Fruit fly (Drosophila melanogaster): Measurements from ENCODE around the gene CG17746.

Gene CG17746

dm6 chr3L:3204348-3204747 lies 35.0 kb downstream of the CG17746 start, which contains the start of gene CG33159:
TSS of gene CG33159 (minus strand) at chr3L:3204448.
- no peak for TF ChIP-seq CG3032 (tag; optimal IDR thresholded peaks at IDR 0.05)
- TF ChIP-seq Lpt (GFP tag; optimal IDR thresholded peaks at IDR 0.05): no peak

- no peak for TF ChIP-seq Eip93F (GFP tag; optimal IDR thresholded peaks at IDR 0.05)
- no peak for TF ChIP-seq Ets21C (GFP tag; optimal IDR thresholded peaks at IDR 0.05)
- TF ChIP-seq Eip75B (GFP tag; optimal IDR thresholded peaks at IDR 0.05): no peak
- no peak for TF ChIP-seq Hr4 (GFP tag; optimal IDR thresholded peaks at IDR 0.05)
- no peak for TF ChIP-seq CG34406 (GFP tag; optimal IDR thresholded peaks at IDR 0.05)
- TF ChIP-seq Sox102F (GFP tag; optimal IDR thresholded peaks at IDR 0.05): no peak
- no peak for TF ChIP-seq pdm3 (GFP tag; optimal IDR thresholded peaks at IDR 0.05)
- TF ChIP-seq CG11294 (GFP tag; IDR thresholded peaks at IDR 0.05): no peak
- no peak for TF ChIP-seq salr (GFP tag; optimal IDR thresholded peaks at IDR 0.05)
- no peak for TF ChIP-seq topi (GFP tag; optimal IDR thresholded peaks at IDR 0.05)
- no peak for TF ChIP-seq Eip78C (GFP tag)
- no peak for TF ChIP-seq CG11902 (GFP tag; optimal IDR thresholded peaks at IDR 0.05)
- TF ChIP-seq CG32006 (GFP tag; optimal IDR thresholded peaks at IDR 0.05): no peak
- TF ChIP-seq CG15336 (GFP tag; IDR thresholded peaks at IDR 0.05): no peak
- TF ChIP-seq CG11762 (GFP tag; optimal IDR thresholded peaks at IDR 0.05; ENCODE audit: insufficient read depth): no peak
- no peak for TF ChIP-seq dsx (GFP tag; optimal IDR thresholded peaks at IDR 0.05; ENCODE audit: poor library complexity, severe bottlenecking)
Measured at dm6 chr3L:3203062-3203461, 36.3 kb downstream of the CG17746 start, which contains the start of gene CG32271. TSS of gene CG32271 (minus strand) at chr3L:3203162.

- no peak for TF ChIP-seq CG4318 (GFP tag; optimal IDR thresholded peaks at IDR 0.05)
- TF ChIP-seq CG16779 (tag; optimal IDR thresholded peaks at IDR 0.05): peak; percentile 34
- peak; percentile 78 for TF ChIP-seq CG6792 (GFP tag; optimal IDR thresholded peaks at IDR 0.05)
- no peak for TF ChIP-seq Met (GFP tag; optimal IDR thresholded peaks at IDR 0.05)
- TF ChIP-seq CG7368 (GFP tag; optimal IDR thresholded peaks at IDR 0.05): no peak
- TF ChIP-seq salr (GFP tag; optimal IDR thresholded peaks at IDR 0.05): no peak
- peak; percentile 3 for TF ChIP-seq fd85E (GFP tag; optimal IDR thresholded peaks at IDR 0.05)
- TF ChIP-seq CG31627 (GFP tag; optimal IDR thresholded peaks at IDR 0.05): peak; percentile 78
- peak; percentile 77 for TF ChIP-seq esn (GFP tag; optimal IDR thresholded peaks at IDR 0.05)
- no peak for TF ChIP-seq vri (GFP tag; optimal IDR thresholded peaks at IDR 0.05)
- peak; percentile 78 for TF ChIP-seq Eip93F (GFP tag; optimal IDR thresholded peaks at IDR 0.05)
- peak; percentile 63 for TF ChIP-seq CG11902 (GFP tag; optimal IDR thresholded peaks at IDR 0.05)
- TF ChIP-seq CG32006 (GFP tag; optimal IDR thresholded peaks at IDR 0.05): no peak
- TF ChIP-seq Sox14 (GFP tag; optimal IDR thresholded peaks at IDR 0.05): no peak
- TF ChIP-seq CG1621 (tag; optimal IDR thresholded peaks at IDR 0.05): peak; percentile 48
- TF ChIP-seq ss (GFP tag; optimal IDR thresholded peaks at IDR 0.05): no peak
- TF ChIP-seq Sox15 (GFP tag; optimal IDR thresholded peaks at IDR 0.05): peak; percentile 51
- peak; percentile 57 for TF ChIP-seq CG8319 (GFP tag; optimal IDR thresholded peaks at IDR 0.05)
- peak; percentile 86 for TF ChIP-seq svp (GFP tag)
- no peak for TF ChIP-seq OdsH (GFP tag; optimal IDR thresholded peaks at IDR 0.05)
- TF ChIP-seq topi (GFP tag; optimal IDR thresholded peaks at IDR 0.05): peak; percentile 70
- peak; percentile 22; the same call in 1 of the 2 replicates for TF ChIP-seq CG11294 (GFP tag; IDR thresholded peaks at IDR 0.05)
- peak; percentile 50 for TF ChIP-seq CG34406 (GFP tag; optimal IDR thresholded peaks at IDR 0.05)
- peak; percentile 77 for TF ChIP-seq Ets21C (GFP tag; optimal IDR thresholded peaks at IDR 0.05)
- TF ChIP-seq Hr38 (GFP tag; optimal IDR thresholded peaks at IDR 0.05): peak; percentile 0
- TF ChIP-seq CG3919 (GFP tag; optimal IDR thresholded peaks at IDR 0.05): peak; percentile 84
- peak; percentile 75 for TF ChIP-seq CG3032 (tag; optimal IDR thresholded peaks at IDR 0.05)
- peak; percentile 71 for TF ChIP-seq CG6854 (GFP tag; optimal IDR thresholded peaks at IDR 0.05)
- peak; percentile 60 for TF ChIP-seq achi (GFP tag; optimal IDR thresholded peaks at IDR 0.05)
- TF ChIP-seq cyc (GFP tag; optimal IDR thresholded peaks at IDR 0.05): peak; percentile 81
- TF ChIP-seq Hr4 (GFP tag; optimal IDR thresholded peaks at IDR 0.05): no peak
- TF ChIP-seq CG6276 (GFP tag; optimal IDR thresholded peaks at IDR 0.05): no peak
- TF ChIP-seq Ets96B (tag; optimal IDR thresholded peaks at IDR 0.05): no peak
- TF ChIP-seq eg (GFP tag; IDR thresholded peaks at IDR 0.05): peak; percentile 72
- TF ChIP-seq CG11762 (GFP tag; optimal IDR thresholded peaks at IDR 0.05; ENCODE audit: insufficient read depth): peak; percentile 64
- peak; percentile 20 for TF ChIP-seq fkh (GFP tag; optimal IDR thresholded peaks at IDR 0.05)
- no peak for TF ChIP-seq CG8632 (GFP tag; optimal IDR thresholded peaks at IDR 0.05)
- TF ChIP-seq Sox102F (GFP tag; optimal IDR thresholded peaks at IDR 0.05): peak; percentile 75
Measured at dm6 chr3L:3198447-3199402, 40.7 kb downstream of the CG17746 start, which contains the start of the genes CG32276 and gry. TSS of gene CG32276 (minus strand) at chr3L:3199047. TSS of gene gry (plus strand) at chr3L:3199090.
